Worm (Caenorhabditis elegans) whole organism, young adult: ENCODE data around the gene tpan-1.

Experiments
- F23B12.7 ChIP-seq: sonication (generic microtip); optimal IDR thresholded peaks from 2 replicates; lab custom pipeline; 2017; ENCODE audit warnings: missing genetic modification characterization, mild to moderate bottlenecking, missing compliant biosample characterization, antibody characterized with exemption, moderate library complexity; ENCODE audit not compliant: insufficient read depth
- Y79H2A.3 ChIP-seq: fragments of 200-800 bp; sonication (Bioruptor generic); conservative IDR thresholded peaks from 2 replicates; pipeline ENCODE4 v1.3.6; 2022; ENCODE audit warnings: missing genetic modification reagents, missing genetic modification characterization, missing compliant biosample characterization
- ekl-4 ChIP-seq: fragments of 200-800 bp; sonication (Bioruptor generic); IDR thresholded peaks from 2 replicates; pipeline ENCODE4 v1.3.6; 2022; ENCODE audit warnings: missing genetic modification reagents, missing genetic modification characterization, missing compliant biosample characterization

ce11 chrV:20756385-20756996 lies 32.8 kb upstream of the tpan-1 start:
- TF ChIP-seq ekl-4 (GFP tag; lab: Robert Waterston, UW) (no peak), Y79H2A.3 (GFP tag; lab: Robert Waterston, UW) (no peak), F23B12.7 (tag; lab: Kevin White, UChicago) (no peak)
